Fruit fly (Drosophila melanogaster) whole organism, embryonic: ENCODE results near the gene Sptr.

Experiments used
- Aef1 ChIP-seq: fragments of 200-800 bp; sonication (Bioruptor generic); IDR thresholded peaks from 3 replicates; pipeline ENCODE4 v1.3.6; 2022; ENCODE audit warnings: missing biosample characterization, missing genetic modification characterization
- CG10267 ChIP-seq: fragments of 200-800 bp; sonication (Bioruptor generic); optimal IDR thresholded peaks from 2 replicates; lab custom pipeline; 2018; ENCODE audit warnings: missing biosample characterization, mild to moderate bottlenecking, missing genetic modification characterization, moderate library complexity
- CG11247 ChIP-seq: fragments of 200-800 bp; sonication (Bioruptor generic); IDR thresholded peaks from 2 replicates; pipeline ENCODE4 v1.3.6; 2022; ENCODE audit warnings: missing biosample characterization, missing genetic modification characterization
- CG11695 ChIP-seq: fragments of 200-800 bp; sonication (Bioruptor generic); IDR thresholded peaks from 3 replicates; pipeline ENCODE4 v1.3.6; 2022; ENCODE audit warnings: missing biosample characterization, missing genetic modification characterization
- CG12942 ChIP-seq: fragments of 200-800 bp; sonication (Bioruptor generic); optimal IDR thresholded peaks from 3 replicates; lab custom pipeline; 2016; ENCODE audit warnings: missing biosample characterization, missing genetic modification characterization
- CG13123 ChIP-seq: fragments of 200-800 bp; sonication (Bioruptor generic); optimal IDR thresholded peaks from 2 replicates; lab custom pipeline; 2016; ENCODE audit warnings: missing biosample characterization, missing genetic modification characterization
- CG13624 ChIP-seq: fragments of 200-800 bp; sonication (Bioruptor generic); optimal IDR thresholded peaks from 2 replicates; lab custom pipeline; 2016; ENCODE audit warnings: missing biosample characterization, missing genetic modification characterization
- CG13894 ChIP-seq: fragments of 200-800 bp; sonication (Bioruptor generic); optimal IDR thresholded peaks from 3 replicates; lab custom pipeline; 2018; ENCODE audit warnings: missing biosample characterization, mild to moderate bottlenecking, missing genetic modification characterization, moderate library complexity
- CG16863 ChIP-seq: fragments of 200-800 bp; sonication (Bioruptor generic); optimal IDR thresholded peaks from 3 replicates; lab custom pipeline; 2016; ENCODE audit warnings: missing biosample characterization, missing genetic modification characterization
- CG17802 ChIP-seq: fragments of 200-800 bp; sonication (Bioruptor generic); optimal IDR thresholded peaks from 2 replicates; lab custom pipeline; 2018; ENCODE audit warnings: missing biosample characterization, mild to moderate bottlenecking, missing genetic modification characterization, moderate library complexity
- CG17912 ChIP-seq: fragments of 200-800 bp; sonication (Bioruptor generic); optimal IDR thresholded peaks from 2 replicates; lab custom pipeline; 2018; ENCODE audit warnings: missing biosample characterization, mild to moderate bottlenecking, missing genetic modification characterization
- CG2678 ChIP-seq: fragments of 200-800 bp; sonication (Bioruptor generic); optimal IDR thresholded peaks from 3 replicates; lab custom pipeline; 2019; ENCODE audit warnings: missing biosample characterization, mild to moderate bottlenecking, missing genetic modification characterization, moderate library complexity
- CG31365 ChIP-seq: fragments of 200-800 bp; sonication (Bioruptor generic); optimal IDR thresholded peaks from 2 replicates; lab custom pipeline; 2018; ENCODE audit warnings: missing biosample characterization, mild to moderate bottlenecking, missing genetic modification characterization
- CG31441 ChIP-seq: fragments of 200-800 bp; sonication (Bioruptor generic); IDR thresholded peaks from 2 replicates; pipeline ENCODE4 v1.3.6; 2022; ENCODE audit warnings: missing biosample characterization, missing genetic modification characterization
- CG34422 ChIP-seq: fragments of 200-800 bp; sonication (Bioruptor generic); IDR thresholded peaks from 3 replicates; pipeline ENCODE4 v1.3.6; 2022; ENCODE audit warnings: missing biosample characterization, missing genetic modification characterization
- CG42726 ChIP-seq: fragments of 200-800 bp; sonication (Bioruptor generic); IDR thresholded peaks from 2 replicates; pipeline ENCODE4 v1.3.6; 2022; ENCODE audit warnings: missing biosample characterization, missing genetic modification characterization; ENCODE audit not compliant: partially characterized antibody
- CG4404 ChIP-seq: fragments of 200-800 bp; sonication (Bioruptor generic); IDR thresholded peaks from 2 replicates; pipeline ENCODE4 v1.3.6; 2022; ENCODE audit warnings: missing biosample characterization, missing genetic modification characterization
- CG6272 ChIP-seq: fragments of 200-800 bp; sonication (Bioruptor generic); IDR thresholded peaks from 2 replicates; pipeline ENCODE4 v1.3.6; 2022; ENCODE audit warnings: missing biosample characterization, missing genetic modification characterization
- CG6683 ChIP-seq: fragments of 200-800 bp; sonication (Bioruptor generic); optimal IDR thresholded peaks from 2 replicates; lab custom pipeline; 2017; ENCODE audit warnings: missing biosample characterization, mild to moderate bottlenecking, missing genetic modification characterization, missing genetic modification reagents
- CG6791 ChIP-seq: fragments of 200-800 bp; sonication (Bioruptor generic); IDR thresholded peaks from 3 replicates; pipeline ENCODE4 v1.3.6; 2022; ENCODE audit warnings: missing biosample characterization, missing genetic modification characterization; ENCODE audit not compliant: partially characterized antibody
- CG7556 ChIP-seq: fragments of 200-800 bp; sonication (Bioruptor generic); optimal IDR thresholded peaks from 2 replicates; lab custom pipeline; 2017; ENCODE audit warnings: missing biosample characterization, mild to moderate bottlenecking, missing genetic modification characterization
- CG7786 ChIP-seq: fragments of 200-800 bp; sonication (Bioruptor generic); optimal IDR thresholded peaks from 2 replicates; lab custom pipeline; 2016; ENCODE audit warnings: missing biosample characterization, missing genetic modification characterization
- CG8290 ChIP-seq, 3 experiments: fragments of 200-800 bp; sonication (Bioruptor generic); optimal IDR thresholded peaks; 2 replicates each; lab custom pipeline; 2016 to 2019; ENCODE audit warnings: missing biosample characterization in 3 of 3, missing genetic modification characterization in 3 of 3, mild to moderate bottlenecking in 2 of 3, moderate library complexity in 1 of 3
- CG8944 ChIP-seq: fragments of 200-800 bp; sonication (Bioruptor generic); optimal IDR thresholded peaks from 3 replicates; lab custom pipeline; 2016; ENCODE audit warnings: missing biosample characterization, missing genetic modification characterization
- CG9797 ChIP-seq: fragments of 200-800 bp; sonication (Bioruptor generic); optimal IDR thresholded peaks from 3 replicates; lab custom pipeline; 2018; ENCODE audit warnings: missing biosample characterization, mild to moderate bottlenecking, missing genetic modification characterization
- Dbx ChIP-seq: fragments of 200-800 bp; sonication (Bioruptor generic); IDR thresholded peaks from 3 replicates; pipeline ENCODE4 v1.3.6; 2022; ENCODE audit warnings: missing biosample characterization, missing genetic modification characterization
- Ets65A ChIP-seq: fragments of 200-800 bp; sonication (Bioruptor generic); peaks from one replicate; lab custom pipeline; 2016; ENCODE audit warnings: missing biosample characterization, missing genetic modification characterization
- Gsc ChIP-seq: fragments of 200-800 bp; sonication (Bioruptor generic); IDR thresholded peaks from 2 replicates; pipeline ENCODE4 v1.3.6; 2022; ENCODE audit warnings: missing biosample characterization, missing genetic modification characterization
- HLH3B ChIP-seq: fragments of 200-800 bp; sonication (Bioruptor generic); IDR thresholded peaks from 2 replicates; pipeline ENCODE4 v1.3.6; 2022; ENCODE audit warnings: missing biosample characterization, missing genetic modification characterization
- Hand ChIP-seq: fragments of 200-800 bp; sonication (Bioruptor generic); optimal IDR thresholded peaks from 2 replicates; lab custom pipeline; 2017; ENCODE audit warnings: mild to moderate bottlenecking, missing biosample characterization, missing genetic modification reagents, missing genetic modification characterization
- HmgZ ChIP-seq: fragments of 200-800 bp; sonication (Bioruptor generic); optimal IDR thresholded peaks from 2 replicates; lab custom pipeline; 2018; ENCODE audit warnings: missing biosample characterization, mild to moderate bottlenecking, missing genetic modification characterization
- Hr39 ChIP-seq: fragments of >200 bp; optimal IDR thresholded peaks from 2 replicates; lab custom pipeline; 2017
- Lpt ChIP-seq: fragments of >200 bp; optimal IDR thresholded peaks from 2 replicates; lab custom pipeline; 2018; ENCODE audit warnings: missing biosample characterization, missing genetic modification characterization
- Med ChIP-seq: fragments of 200-800 bp; sonication (Bioruptor generic); peaks from one replicate; lab custom pipeline; 2016; ENCODE audit warnings: missing biosample characterization, missing genetic modification characterization, mild to moderate bottlenecking, inconsistent platforms, moderate library complexity
- Pdp1 ChIP-seq, 2 experiments: fragments of 200-800 bp; sonication (Bioruptor generic); optimal IDR thresholded peaks; 3 replicates each; lab custom pipeline; 2016; ENCODE audit warnings: missing biosample characterization in 2 of 2, missing genetic modification characterization in 2 of 2, mild to moderate bottlenecking in 1 of 2, moderate library complexity in 1 of 2
- Rx ChIP-seq: fragments of 200-800 bp; sonication (Bioruptor generic); IDR thresholded peaks from 2 replicates; pipeline ENCODE4 v1.3.6; 2022; ENCODE audit warnings: missing biosample characterization, missing genetic modification characterization
- Trl ChIP-seq, 3 experiments: fragments of >200 bp in 2 of 3; fragments of 200-800 bp in 1 of 3; sonication (Bioruptor generic) in 1 of 3; optimal IDR thresholded peaks; 2 replicates in 1 of 3; 3 replicates in 2 of 3; lab custom pipeline; 2016 to 2017; ENCODE audit warnings: missing biosample characterization in 1 of 3, missing genetic modification characterization in 1 of 3
- az2 ChIP-seq: fragments of 200-800 bp; sonication (Bioruptor generic); optimal IDR thresholded peaks from 3 replicates; lab custom pipeline; 2016; ENCODE audit warnings: missing biosample characterization, missing genetic modification characterization
- bbx ChIP-seq: fragments of 200-800 bp; sonication (Bioruptor generic); IDR thresholded peaks from 2 replicates; pipeline ENCODE4 v1.3.6; 2022; ENCODE audit warnings: missing biosample characterization, missing genetic modification characterization; ENCODE audit not compliant: partially characterized antibody
- bcd ChIP-seq: fragments of 200-800 bp; sonication (Bioruptor generic); optimal IDR thresholded peaks from 2 replicates; lab custom pipeline; 2017; ENCODE audit warnings: missing biosample characterization, mild to moderate bottlenecking, missing genetic modification characterization
- chm ChIP-seq: fragments of 200-800 bp; sonication (Bioruptor generic); IDR thresholded peaks from 2 replicates; pipeline ENCODE4 v1.3.6; 2022; ENCODE audit warnings: missing biosample characterization, missing genetic modification characterization
- crc ChIP-seq: fragments of 200-800 bp; sonication (Bioruptor generic); optimal IDR thresholded peaks from 2 replicates; lab custom pipeline; 2016; ENCODE audit warnings: missing biosample characterization, missing genetic modification characterization
- gfzf ChIP-seq: fragments of 200-800 bp; sonication (Bioruptor generic); optimal IDR thresholded peaks from 2 replicates; lab custom pipeline; 2016; ENCODE audit warnings: missing biosample characterization, mild to moderate bottlenecking, missing genetic modification characterization, moderate library complexity
- gsb ChIP-seq: fragments of 200-800 bp; sonication (Bioruptor generic); IDR thresholded peaks from 2 replicates; pipeline ENCODE4 v1.3.6; 2022; ENCODE audit warnings: missing biosample characterization, missing genetic modification characterization
- gsb-n ChIP-seq: fragments of 200-800 bp; sonication (Bioruptor generic); optimal IDR thresholded peaks from 3 replicates; lab custom pipeline; 2018; ENCODE audit warnings: missing biosample characterization, mild to moderate bottlenecking, missing genetic modification characterization
- hbn ChIP-seq: fragments of 200-800 bp; sonication (Bioruptor generic); IDR thresholded peaks from 2 replicates; pipeline ENCODE4 v1.3.6; 2022; ENCODE audit warnings: missing biosample characterization, missing genetic modification characterization; ENCODE audit not compliant: partially characterized antibody
- kni ChIP-seq: fragments of 200-800 bp; sonication (Bioruptor generic); optimal IDR thresholded peaks from 3 replicates; lab custom pipeline; 2017; ENCODE audit warnings: mild to moderate bottlenecking, missing biosample characterization, missing genetic modification reagents, missing genetic modification characterization
- seq ChIP-seq: fragments of 200-800 bp; sonication (Bioruptor generic); IDR thresholded peaks from 2 replicates; pipeline ENCODE4 v1.3.6; 2022; ENCODE audit warnings: missing biosample characterization, missing genetic modification characterization
- slp2 ChIP-seq: fragments of 200-800 bp; sonication (Bioruptor generic); optimal IDR thresholded peaks from 2 replicates; lab custom pipeline; 2016; ENCODE audit warnings: missing biosample characterization, missing genetic modification characterization
- stwl ChIP-seq: fragments of 200-800 bp; sonication (Bioruptor generic); optimal IDR thresholded peaks from 3 replicates; lab custom pipeline; 2018; ENCODE audit warnings: missing biosample characterization, mild to moderate bottlenecking, missing genetic modification characterization, moderate library complexity

The Sptr gene

dm6 chrX:8512251-8512650 is 48.0 kb upstream of the Sptr start:
- TF ChIP-seq CG6272 (GFP tag; lab: Robert Waterston, UW): no peak
- TF ChIP-seq Ets65A (GFP tag; lab: Kevin White, UChicago): peak; percentile 51
- TF ChIP-seq Hr39 (lab: Kevin White, UChicago): peak; percentile 7

DNA sequence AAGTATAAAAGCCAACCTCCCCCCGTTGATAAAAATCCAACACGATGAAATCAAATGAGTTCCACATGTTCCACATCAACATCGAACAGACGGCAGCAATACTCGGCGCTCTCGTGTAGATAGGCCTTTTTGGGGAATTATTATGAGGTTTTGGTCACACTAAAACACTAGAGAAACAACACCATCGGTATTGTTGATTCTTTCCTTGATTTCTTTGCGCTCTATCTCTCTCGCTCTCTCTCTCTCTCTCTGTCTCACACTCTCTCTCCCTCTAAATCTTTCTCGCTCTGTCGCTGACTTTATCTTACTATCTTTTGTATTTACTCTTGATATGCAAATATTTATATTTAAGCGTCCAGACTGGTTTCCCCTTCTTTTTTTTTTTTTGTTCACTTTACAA is 46.5 kb upstream of the Sptr start:
- TF ChIP-seq HmgZ: no peak
- no peak for TF ChIP-seq CG7786 (GFP tag; lab: Kevin White, UChicago)
- TF ChIP-seq stwl (tag; lab: Kevin White, UChicago): peak; percentile 95
- TF ChIP-seq az2 (GFP tag; lab: Kevin White, UChicago): no peak
- no peak for TF ChIP-seq CG12942 (GFP tag; lab: Kevin White, UChicago)
- no peak for TF ChIP-seq CG4404 (GFP tag; lab: Robert Waterston, UW)
- TF ChIP-seq CG8944 (GFP tag; lab: Kevin White, UChicago): no peak
- no peak for TF ChIP-seq Pdp1 (GFP tag; optimal IDR thresholded peaks at IDR 0.05; lab: Kevin White, UChicago)
- no peak for TF ChIP-seq kni (GFP tag; lab: Kevin White, UChicago)
- no peak for TF ChIP-seq CG13894 (tag; lab: Kevin White, UChicago)
- no peak for TF ChIP-seq seq (GFP tag; lab: Robert Waterston, UW)
- TF ChIP-seq Gsc: no peak
- no peak for TF ChIP-seq CG11247
- TF ChIP-seq CG34422 (GFP tag; lab: Robert Waterston, UW): no peak
- peak; percentile 16 to 54 for TF ChIP-seq Trl (optimal IDR thresholded peaks at IDR 0.05; lab: Kevin White, UChicago)
- no peak for TF ChIP-seq Trl (GFP tag; optimal IDR thresholded peaks at IDR 0.05; lab: Kevin White, UChicago)
- TF ChIP-seq Dbx (GFP tag; lab: Robert Waterston, UW): no peak
- TF ChIP-seq gfzf: peak; percentile 34
- TF ChIP-seq bcd (GFP tag; lab: Kevin White, UChicago): no peak
- TF ChIP-seq CG9797 (GFP tag; lab: Kevin White, UChicago): no peak
- TF ChIP-seq CG6683: no peak
- TF ChIP-seq CG8290 (GFP tag; optimal IDR thresholded peaks at IDR 0.05; lab: Kevin White, UChicago): peak; percentile 64
- TF ChIP-seq CG8290 (tag; optimal IDR thresholded peaks at IDR 0.05; lab: Kevin White, UChicago): no peak
- no peak for TF ChIP-seq CG31441 (GFP tag; lab: Robert Waterston, UW)
- no peak for TF ChIP-seq CG17912 (GFP tag; lab: Kevin White, UChicago)
- no peak for TF ChIP-seq CG13624 (GFP tag; lab: Kevin White, UChicago)
- TF ChIP-seq crc (GFP tag; lab: Kevin White, UChicago): no peak
- no peak for TF ChIP-seq Rx (GFP tag; lab: Robert Waterston, UW)
- TF ChIP-seq CG42726 (GFP tag; lab: Robert Waterston, UW): no peak
- no peak for TF ChIP-seq gsb-n (tag; lab: Kevin White, UChicago)
- no peak for TF ChIP-seq hbn
- 0 out of 3 replicates have a peak, but pooled peaks have one; percentile 40 for TF ChIP-seq CG6791 (GFP tag; lab: Robert Waterston, UW)
- TF ChIP-seq HLH3B (GFP tag; lab: Robert Waterston, UW): no peak
- TF ChIP-seq CG16863: no peak
- TF ChIP-seq gsb (GFP tag; lab: Robert Waterston, UW): no peak
- no peak for TF ChIP-seq CG17802 (tag; lab: Kevin White, UChicago)
- TF ChIP-seq Hand: no peak
- no peak for TF ChIP-seq Aef1
- TF ChIP-seq CG7556: no peak
- TF ChIP-seq CG11695 (GFP tag; lab: Robert Waterston, UW): no peak
- peak; percentile 6 for TF ChIP-seq Med
- TF ChIP-seq CG13123 (GFP tag; lab: Kevin White, UChicago): no peak
- no peak for TF ChIP-seq CG31365
- TF ChIP-seq CG10267: no peak
- no peak for TF ChIP-seq chm (GFP tag; lab: Robert Waterston, UW)
- no peak for TF ChIP-seq slp2 (GFP tag; lab: Kevin White, UChicago)
- no peak for TF ChIP-seq bbx
- peak; percentile 14 for TF ChIP-seq CG2678 (tag; lab: Kevin White, UChicago)
- no peak for TF ChIP-seq Lpt
